Fruit fly (Drosophila melanogaster) S2 (cell line): ENCODE measurements around the gene sty.

Experiments used
- CG8478 ChIP-seq: fragments of >200 bp; optimal IDR thresholded peaks from 2 replicates; lab custom pipeline; 2018
- CTCF ChIP-seq, 2 experiments: fragments of >200 bp; optimal IDR thresholded peaks; 2 replicates each; lab custom pipeline; 2018

- TF ChIP-seq CTCF (optimal IDR thresholded peaks at IDR 0.05; lab: Kevin White, UChicago) (no peak), CG8478 (lab: Kevin White, UChicago) (no peak)
Observed at dm6 chr3L:3454430-3454829, 29.7 kb upstream of the sty start.
